Worm (Caenorhabditis elegans): Measurements from ENCODE around the gene skr-12.

skr-12 gene

DNA sequence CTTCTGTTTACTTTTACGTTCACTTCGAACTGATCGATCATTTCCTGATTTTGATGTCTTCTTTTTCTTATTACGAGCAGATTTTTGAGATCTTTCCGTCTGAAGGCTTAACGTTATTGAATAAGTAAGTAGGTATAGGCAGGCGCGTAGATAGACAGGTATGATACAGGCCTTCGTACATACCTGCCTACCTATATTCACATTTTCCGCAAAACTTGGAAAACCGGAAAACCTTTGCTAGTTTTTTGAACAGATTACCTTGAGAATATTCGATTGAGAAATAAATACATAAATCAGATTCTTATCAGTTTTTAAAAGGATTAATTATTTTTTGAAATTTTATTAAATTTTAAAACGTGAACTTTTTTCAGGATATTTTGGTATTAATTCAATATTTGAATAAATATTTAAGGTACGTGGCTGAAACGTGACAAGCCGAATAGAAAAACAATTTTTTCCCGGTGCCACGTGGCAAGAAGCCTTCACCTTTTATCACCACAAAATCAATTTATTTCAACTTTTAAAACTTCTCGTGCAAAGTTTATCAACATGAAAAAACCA, 36.0 kb upstream of the skr-12 start, which contains the start of the genes Y116A8C.37 and Y116A8C.38:
Gene Y116A8C.37, minus strand, starts transcription at position 101 of the 561 bp plus-strand sequence.
Gene Y116A8C.38, plus strand, starts transcription at position 511 of the 561 bp plus-strand sequence.
- TF ChIP-seq nhr-11 (tag; optimal IDR thresholded peaks at IDR 0.05): no peak
- TF ChIP-seq ceh-9 (tag; optimal IDR thresholded peaks at IDR 0.05): no peak
- TF ChIP-seq nhr-12 (tag; optimal IDR thresholded peaks at IDR 0.05): no peak
- no peak for TF ChIP-seq mdl-1 (tag; optimal IDR thresholded peaks at IDR 0.05)
- TF ChIP-seq eor-1 (tag; optimal IDR thresholded peaks at IDR 0.05): no peak
- no peak for TF ChIP-seq daf-12 (tag; optimal IDR thresholded peaks at IDR 0.05)
- no peak for TF ChIP-seq lsy-12 (tag; optimal IDR thresholded peaks at IDR 0.05)
- no peak for TF ChIP-seq sea-2 (GFP tag; optimal IDR thresholded peaks at IDR 0.05)
- TF ChIP-seq tbx-2 (tag; optimal IDR thresholded peaks at IDR 0.05): no peak
- TF ChIP-seq hmg-11 (tag; optimal IDR thresholded peaks at IDR 0.05): no peak
- TF ChIP-seq ZK546.5 (tag; optimal IDR thresholded peaks at IDR 0.05): no peak
- TF ChIP-seq elt-2 (tag; optimal IDR thresholded peaks at IDR 0.05): no peak
- no peak for TF ChIP-seq R02D3.7 (tag; optimal IDR thresholded peaks at IDR 0.05)

DNA sequence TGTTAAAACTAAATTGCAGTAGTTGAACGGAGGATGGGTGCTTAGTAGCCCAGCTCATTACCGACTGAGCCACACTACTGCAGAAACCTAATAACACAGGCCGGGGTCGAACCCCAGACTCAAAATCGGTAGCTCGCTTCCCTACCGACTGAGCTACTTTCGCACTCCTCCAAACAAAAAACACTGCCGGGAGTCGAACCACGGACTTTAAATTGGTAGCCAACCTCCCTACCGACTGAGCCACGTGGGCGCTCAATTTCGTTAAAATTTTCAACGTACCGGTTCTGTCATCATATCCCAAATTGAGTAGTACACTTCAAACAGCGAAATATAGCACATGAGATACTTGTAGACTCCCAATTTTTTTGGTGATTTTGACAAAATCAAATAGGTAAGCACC, 16.7 kb upstream of the skr-12 start:
- TF ChIP-seq ZK546.5 (tag; optimal IDR thresholded peaks at IDR 0.05) (no peak), lsy-12 (tag; optimal IDR thresholded peaks at IDR 0.05) (no peak), tbx-2 (tag; optimal IDR thresholded peaks at IDR 0.05) (no peak), eor-1 (tag; optimal IDR thresholded peaks at IDR 0.05) (no peak), nhr-28 (tag; optimal IDR thresholded peaks at IDR 0.05) (no peak), nhr-25 (tag; optimal IDR thresholded peaks at IDR 0.05) (no peak), pqm-1 (tag; optimal IDR thresholded peaks at IDR 0.05) (no peak), ceh-16 (tag; optimal IDR thresholded peaks at IDR 0.05) (no peak), hmg-11 (tag; optimal IDR thresholded peaks at IDR 0.05) (no peak), ceh-28 (tag; optimal IDR thresholded peaks at IDR 0.05) (no peak), R02D3.7 (tag; optimal IDR thresholded peaks at IDR 0.05) (no peak), lin-39 (tag; optimal IDR thresholded peaks at IDR 0.05) (no peak), egl-5 (tag; optimal IDR thresholded peaks at IDR 0.05) (no peak), fos-1 (tag; optimal IDR thresholded peaks at IDR 0.05) (no peak), ama-1 (optimal IDR thresholded peaks at IDR 0.05) (no peak), nhr-43 (tag; optimal IDR thresholded peaks at IDR 0.05; ENCODE audit: poor library complexity, severe bottlenecking) (no peak), nfya-1 (tag; optimal IDR thresholded peaks at IDR 0.05; ENCODE audit: insufficient read depth) (no peak), nhr-11 (tag; optimal IDR thresholded peaks at IDR 0.05) (no peak), jun-1 (tag; optimal IDR thresholded peaks at IDR 0.05) (no peak), zag-1 (tag; optimal IDR thresholded peaks at IDR 0.05) (no peak)

DNA sequence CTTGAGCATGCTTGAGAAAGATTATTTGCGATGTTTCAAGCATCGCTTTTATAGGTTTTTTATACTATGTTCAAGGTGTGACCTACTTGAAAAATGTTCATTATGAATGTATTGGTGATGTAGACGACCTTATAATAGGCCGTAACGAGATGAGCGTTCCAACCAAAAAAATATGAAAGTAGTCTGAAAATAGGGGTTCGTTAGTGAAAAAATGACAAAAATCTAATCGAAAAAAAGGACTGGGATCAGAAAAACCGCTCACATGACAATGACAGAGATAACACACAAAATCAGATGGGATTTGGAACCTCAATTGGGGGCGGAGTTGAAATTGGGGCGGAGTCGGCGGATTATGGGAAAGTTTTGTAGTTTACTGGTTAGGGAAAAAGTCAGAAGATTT, 16.2 kb upstream of the skr-12 start, which contains the start of gene Y116A8C.40:
Gene Y116A8C.40, minus strand, starts transcription at position 101 of the 400 bp plus-strand sequence.
- TF ChIP-seq sea-2 (GFP tag; optimal IDR thresholded peaks at IDR 0.05): no peak
- no peak for TF ChIP-seq lin-39 (tag; optimal IDR thresholded peaks at IDR 0.05)
- TF ChIP-seq elt-2 (tag; optimal IDR thresholded peaks at IDR 0.05): no peak
- no peak for TF ChIP-seq egl-5 (tag; optimal IDR thresholded peaks at IDR 0.05)
- no peak for TF ChIP-seq fkh-10 (GFP tag; optimal IDR thresholded peaks at IDR 0.05)
- TF ChIP-seq lsy-12 (tag; optimal IDR thresholded peaks at IDR 0.05): no peak
- TF ChIP-seq ztf-4 (tag; optimal IDR thresholded peaks at IDR 0.05): no peak
- TF ChIP-seq unc-39 (tag; optimal IDR thresholded peaks at IDR 0.05): no peak
- no peak for TF ChIP-seq elt-1 (tag; optimal IDR thresholded peaks at IDR 0.05)
- TF ChIP-seq snpc-4 (tag; optimal IDR thresholded peaks at IDR 0.05): no peak
- TF ChIP-seq ceh-82 (tag; optimal IDR thresholded peaks at IDR 0.05): no peak
- no peak for TF ChIP-seq aly-2 (tag; optimal IDR thresholded peaks at IDR 0.05)
- no peak for TF ChIP-seq jun-1 (tag; optimal IDR thresholded peaks at IDR 0.05)
- no peak for TF ChIP-seq unc-62 (GFP tag; optimal IDR thresholded peaks at IDR 0.05)
- TF ChIP-seq nhr-25 (tag; optimal IDR thresholded peaks at IDR 0.05): no peak
- no peak for TF ChIP-seq nhr-11 (tag; optimal IDR thresholded peaks at IDR 0.05)

DNA sequence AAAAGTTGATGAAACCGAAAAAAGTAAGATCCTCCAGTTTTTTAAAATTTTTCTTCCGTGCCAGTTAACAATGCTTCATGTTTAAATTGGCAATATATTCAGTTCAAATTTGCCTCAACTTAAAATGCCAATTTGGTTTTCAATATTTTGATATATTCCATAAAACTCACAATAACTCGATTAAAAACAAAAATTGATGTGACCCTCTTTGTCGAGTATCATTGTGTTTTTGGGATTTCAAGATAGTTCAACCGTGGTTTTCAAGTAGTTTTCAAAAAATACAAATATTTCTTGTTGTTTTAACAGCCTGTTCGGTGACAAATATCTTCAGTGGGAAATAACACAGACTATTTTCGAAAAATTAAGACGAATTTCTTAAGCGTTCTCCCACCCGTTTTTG, 14.1 kb upstream of the skr-12 start:
- no peak for TF ChIP-seq R02D3.7 (tag; optimal IDR thresholded peaks at IDR 0.05)

DNA sequence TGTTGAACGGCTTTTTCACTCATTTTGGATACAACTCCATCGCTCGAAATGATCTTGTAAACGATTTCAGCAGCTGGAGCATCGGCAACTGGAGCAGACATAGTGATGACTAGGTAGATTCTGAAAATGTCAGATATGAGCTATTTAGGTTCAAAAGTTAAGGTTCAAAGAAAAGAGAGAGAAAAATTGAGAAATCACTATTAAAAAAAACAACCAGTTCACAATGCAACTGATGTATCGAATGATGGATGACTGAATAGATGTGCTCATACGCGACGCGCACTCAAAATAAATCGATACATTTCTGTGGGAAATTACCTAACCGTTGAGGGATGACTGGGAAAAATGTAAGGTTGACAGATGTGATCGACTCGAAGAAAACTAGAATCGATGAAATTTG, 4.6 kb upstream of the skr-12 start, which contains the start of gene skr-13:
Gene skr-13, minus strand, starts transcription at position 101 of the 400 bp plus-strand sequence.
- no peak for TF ChIP-seq nhr-67 (tag; optimal IDR thresholded peaks at IDR 0.05)
- no peak for TF ChIP-seq nfya-1 (tag; optimal IDR thresholded peaks at IDR 0.05; ENCODE audit: insufficient read depth)
- TF ChIP-seq snpc-4 (tag; optimal IDR thresholded peaks at IDR 0.05): no peak
- no peak for TF ChIP-seq fkh-2 (tag; optimal IDR thresholded peaks at IDR 0.05)
- no peak for TF ChIP-seq jun-1 (tag; optimal IDR thresholded peaks at IDR 0.05)
- no peak for TF ChIP-seq nhr-12 (tag; optimal IDR thresholded peaks at IDR 0.05)
- no peak for TF ChIP-seq nhr-11 (tag; optimal IDR thresholded peaks at IDR 0.05)
- TF ChIP-seq sea-2 (GFP tag; optimal IDR thresholded peaks at IDR 0.05): no peak
- TF ChIP-seq nhr-43 (tag; optimal IDR thresholded peaks at IDR 0.05; ENCODE audit: poor library complexity, severe bottlenecking): no peak
- TF ChIP-seq elt-2 (tag; optimal IDR thresholded peaks at IDR 0.05): no peak
- TF ChIP-seq lin-15B (tag; optimal IDR thresholded peaks at IDR 0.05): no peak
- TF ChIP-seq mml-1 (tag; optimal IDR thresholded peaks at IDR 0.05): no peak

Measured in whole organism, L3 larva.